Fruit fly (Drosophila melanogaster) whole organism, embryonic: ENCODE measurements around the gene Rlb1.

Experiments used
- CG10431 ChIP-seq: fragments of 200-800 bp; sonication (Bioruptor generic); optimal IDR thresholded peaks from 3 replicates; lab custom pipeline; 2018; ENCODE audit warnings: missing biosample characterization, mild to moderate bottlenecking, missing genetic modification characterization
- CG10654 ChIP-seq: fragments of 200-800 bp; sonication (Bioruptor generic); optimal IDR thresholded peaks from 2 replicates; lab custom pipeline; 2016; ENCODE audit warnings: missing biosample characterization, missing genetic modification characterization
- CG11398 ChIP-seq: fragments of 200-800 bp; sonication (Bioruptor generic); optimal IDR thresholded peaks from 2 replicates; lab custom pipeline; 2016; ENCODE audit warnings: missing biosample characterization, missing genetic modification characterization
- CG12236 ChIP-seq: fragments of 200-800 bp; sonication (Bioruptor generic); optimal IDR thresholded peaks from 2 replicates; lab custom pipeline; 2016; ENCODE audit warnings: missing biosample characterization, missing genetic modification characterization
- CG13624 ChIP-seq: fragments of 200-800 bp; sonication (Bioruptor generic); optimal IDR thresholded peaks from 2 replicates; lab custom pipeline; 2016; ENCODE audit warnings: missing biosample characterization, missing genetic modification characterization
- CG15514 ChIP-seq: fragments of 200-800 bp; sonication (Bioruptor generic); optimal IDR thresholded peaks from 3 replicates; lab custom pipeline; 2017; ENCODE audit warnings: missing biosample characterization, missing genetic modification characterization, mild to moderate bottlenecking, moderate library complexity, missing genetic modification reagents
- CG17612 ChIP-seq: fragments of 200-800 bp; sonication (Bioruptor generic); IDR thresholded peaks from 2 replicates; pipeline ENCODE4 v1.3.6; 2022; ENCODE audit warnings: missing biosample characterization, missing genetic modification characterization
- CG2712 ChIP-seq: fragments of 200-800 bp; optimal IDR thresholded peaks from 3 replicates; lab custom pipeline; 2019; ENCODE audit warnings: missing biosample characterization, mild to moderate bottlenecking, missing genetic modification characterization, moderate library complexity
- CG33213 ChIP-seq: fragments of 200-800 bp; sonication (Bioruptor generic); optimal IDR thresholded peaks from 3 replicates; lab custom pipeline; 2016; ENCODE audit warnings: missing biosample characterization, missing genetic modification characterization
- CG4360 ChIP-seq: fragments of 200-800 bp; sonication (Bioruptor generic); IDR thresholded peaks from 2 replicates; pipeline ENCODE4 v1.3.6; 2022; ENCODE audit warnings: missing biosample characterization, missing genetic modification characterization
- CG4424 ChIP-seq: fragments of 200-800 bp; sonication (Bioruptor generic); optimal IDR thresholded peaks from 3 replicates; lab custom pipeline; 2016; ENCODE audit warnings: missing biosample characterization, missing genetic modification characterization
- CG7357 ChIP-seq: fragments of 200-800 bp; sonication (Bioruptor generic); IDR thresholded peaks from 3 replicates; pipeline ENCODE4 v1.3.6; 2022; ENCODE audit warnings: missing biosample characterization, missing genetic modification characterization
- CG7372 ChIP-seq: fragments of 200-800 bp; sonication (Bioruptor generic); IDR thresholded peaks from 2 replicates; pipeline ENCODE4 v1.3.6; 2022; ENCODE audit warnings: missing biosample characterization, missing genetic modification characterization
- CG7556 ChIP-seq: fragments of 200-800 bp; sonication (Bioruptor generic); optimal IDR thresholded peaks from 2 replicates; lab custom pipeline; 2017; ENCODE audit warnings: missing biosample characterization, mild to moderate bottlenecking, missing genetic modification characterization
- CG8281 ChIP-seq: fragments of 200-800 bp; sonication (Bioruptor generic); optimal IDR thresholded peaks from 2 replicates; lab custom pipeline; 2018; ENCODE audit warnings: missing biosample characterization, mild to moderate bottlenecking, missing genetic modification characterization, moderate library complexity
- CG8478 ChIP-seq: fragments of >200 bp; optimal IDR thresholded peaks from 2 replicates; lab custom pipeline; 2018
- Dfd ChIP-seq, 2 experiments: fragments of >200 bp; optimal IDR thresholded peaks; 2 replicates each; lab custom pipeline; 2017; ENCODE audit warnings: missing biosample characterization in 2 of 2, missing genetic modification characterization in 2 of 2
- Eip74EF ChIP-seq, 2 experiments: fragments of 200-800 bp in 1 of 2; fragments of >200 bp in 1 of 2; sonication (Bioruptor generic) in 1 of 2; optimal IDR thresholded peaks; 2 replicates each; lab custom pipeline; 2017 to 2019; ENCODE audit warnings: missing biosample characterization in 2 of 2, missing genetic modification characterization in 2 of 2, mild to moderate bottlenecking in 1 of 2, moderate library complexity in 1 of 2
- Ets97D ChIP-seq: fragments of 200-800 bp; sonication (Bioruptor generic); optimal IDR thresholded peaks from 3 replicates; lab custom pipeline; 2016; ENCODE audit warnings: missing biosample characterization, missing genetic modification characterization
- Med ChIP-seq: fragments of 200-800 bp; sonication (Bioruptor generic); peaks from one replicate; lab custom pipeline; 2016; ENCODE audit warnings: missing biosample characterization, missing genetic modification characterization, mild to moderate bottlenecking, inconsistent platforms, moderate library complexity
- Myb ChIP-seq: fragments of 200-800 bp; sonication (Bioruptor generic); optimal IDR thresholded peaks from 2 replicates; lab custom pipeline; 2016; ENCODE audit warnings: missing biosample characterization, missing genetic modification characterization
- ase ChIP-seq: fragments of 200-800 bp; sonication (Bioruptor generic); IDR thresholded peaks from 3 replicates; pipeline ENCODE4 v1.3.6; 2022; ENCODE audit warnings: missing biosample characterization, missing genetic modification characterization
- az2 ChIP-seq: fragments of 200-800 bp; sonication (Bioruptor generic); optimal IDR thresholded peaks from 3 replicates; lab custom pipeline; 2016; ENCODE audit warnings: missing biosample characterization, missing genetic modification characterization
- bsh ChIP-seq, 2 experiments: fragments of 200-800 bp; sonication (Bioruptor generic); optimal IDR thresholded peaks; 2 replicates each; lab custom pipeline; 2017 to 2018; ENCODE audit warnings: mild to moderate bottlenecking in 2 of 2, missing biosample characterization in 2 of 2, missing genetic modification characterization in 2 of 2, moderate library complexity in 1 of 2
- chm ChIP-seq: fragments of 200-800 bp; sonication (Bioruptor generic); IDR thresholded peaks from 2 replicates; pipeline ENCODE4 v1.3.6; 2022; ENCODE audit warnings: missing biosample characterization, missing genetic modification characterization
- croc ChIP-seq: fragments of 200-800 bp; sonication (Bioruptor generic); conservative IDR thresholded peaks from 3 replicates; pipeline ENCODE4 v1.3.6; 2022; ENCODE audit warnings: missing biosample characterization, missing genetic modification characterization
- dysf ChIP-seq: fragments of 200-800 bp; sonication (Bioruptor generic); IDR thresholded peaks from 3 replicates; pipeline ENCODE4 v1.3.6; 2022; ENCODE audit warnings: missing biosample characterization, missing genetic modification characterization
- esg ChIP-seq: fragments of 200-800 bp; sonication (Bioruptor generic); conservative IDR thresholded peaks from 2 replicates; pipeline ENCODE4 v1.3.6; 2022; ENCODE audit warnings: missing biosample characterization, missing genetic modification characterization
- fru ChIP-seq: fragments of >200 bp; optimal IDR thresholded peaks from 2 replicates; lab custom pipeline; 2017
- gcm ChIP-seq: fragments of 200-800 bp; sonication (Bioruptor generic); optimal IDR thresholded peaks from 2 replicates; lab custom pipeline; 2019; ENCODE audit warnings: missing biosample characterization, mild to moderate bottlenecking, missing genetic modification characterization, moderate library complexity
- klu ChIP-seq: fragments of 200-800 bp; sonication (Bioruptor generic); IDR thresholded peaks from 2 replicates; pipeline ENCODE4 v1.3.6; 2022; ENCODE audit warnings: missing biosample characterization, missing genetic modification characterization
- mam ChIP-seq: fragments of 200-800 bp; sonication (Bioruptor generic); optimal IDR thresholded peaks from 3 replicates; lab custom pipeline; 2016; ENCODE audit warnings: missing biosample characterization, missing genetic modification characterization
- phol ChIP-seq: fragments of 200-800 bp; sonication (Bioruptor generic); optimal IDR thresholded peaks from 3 replicates; lab custom pipeline; 2018; ENCODE audit warnings: missing biosample characterization, mild to moderate bottlenecking, missing genetic modification characterization, moderate library complexity
- prd ChIP-seq, 3 experiments: fragments of >200 bp in 2 of 3; fragments of 200-800 bp in 1 of 3; sonication (Bioruptor generic) in 1 of 3; optimal IDR thresholded peaks in 2 of 3; IDR thresholded peaks in 1 of 3; 2 replicates in 2 of 3; 3 replicates in 1 of 3; pipeline versions ENCODE4 v1.3.6 to Lab custom; 2017 to 2022; ENCODE audit warnings: missing biosample characterization in 1 of 3, missing genetic modification characterization in 1 of 3
- ranshi ChIP-seq: fragments of 200-800 bp; sonication (Bioruptor generic); IDR thresholded peaks from 2 replicates; pipeline ENCODE4 v1.3.6; 2022; ENCODE audit warnings: missing biosample characterization, missing genetic modification characterization
- sima ChIP-seq: fragments of 200-800 bp; sonication (Bioruptor generic); optimal IDR thresholded peaks from 2 replicates; lab custom pipeline; 2016; ENCODE audit warnings: missing biosample characterization, missing genetic modification characterization
- ssp ChIP-seq: fragments of 200-800 bp; sonication (Bioruptor generic); IDR thresholded peaks from 2 replicates; pipeline ENCODE4 v1.3.6; 2022; ENCODE audit warnings: missing biosample characterization, missing genetic modification characterization
- stwl ChIP-seq: fragments of 200-800 bp; sonication (Bioruptor generic); optimal IDR thresholded peaks from 3 replicates; lab custom pipeline; 2018; ENCODE audit warnings: missing biosample characterization, mild to moderate bottlenecking, missing genetic modification characterization, moderate library complexity
- zfh1 ChIP-seq: fragments of 200-800 bp; sonication (Bioruptor generic); IDR thresholded peaks from 3 replicates; pipeline ENCODE4 v1.3.6; 2022; ENCODE audit warnings: missing biosample characterization, missing genetic modification characterization

The Rlb1 gene

dm6 chr3R:9543495-9544180 lies 30.5 kb downstream of the Rlb1 start (continued):
- peak; percentile 84 for TF ChIP-seq CG7357
- TF ChIP-seq CG33213 (GFP tag; lab: Kevin White, UChicago), result peak; percentile 40
- TF ChIP-seq Med, result peak; percentile 61
- TF ChIP-seq stwl (tag; lab: Kevin White, UChicago), result peak; percentile 54
- TF ChIP-seq Myb, result peak; percentile 65
- TF ChIP-seq ssp (GFP tag; lab: Robert Waterston, UW), result peak; percentile 80
- peak in 1 of 2 experiments; percentile 48 for TF ChIP-seq Eip74EF (GFP tag; optimal IDR thresholded peaks at IDR 0.05; lab: Kevin White, UChicago)
- TF ChIP-seq CG12236 (GFP tag; lab: Kevin White, UChicago), result no peak
- TF ChIP-seq CG15514, result peak; percentile 70
- no peak for TF ChIP-seq CG10654
- peak; percentile 67 for TF ChIP-seq Ets97D (GFP tag; lab: Kevin White, UChicago)
- peak in 1 of 2 experiments; percentile 9 for TF ChIP-seq Dfd (GFP tag; optimal IDR thresholded peaks at IDR 0.05; lab: Kevin White, UChicago)
- TF ChIP-seq, all 482 proteins: peak for 28

dm6 chr3R:9546808-9547381 lies 33.8 kb downstream of the Rlb1 start:
- TF ChIP-seq ase (GFP tag; lab: Robert Waterston, UW), result 0 out of 3 replicates have a peak, but pooled peaks have one; percentile 41
- TF ChIP-seq esg (GFP tag; lab: Robert Waterston, UW), result no peak
- no peak for TF ChIP-seq croc (GFP tag; lab: Robert Waterston, UW)
- no peak for TF ChIP-seq bsh (GFP tag; optimal IDR thresholded peaks at IDR 0.05; lab: Kevin White, UChicago)
- TF ChIP-seq CG8478, result peak; percentile 55
- TF ChIP-seq CG8281 (tag; lab: Kevin White, UChicago), result no peak
- TF ChIP-seq gcm (GFP tag; lab: Kevin White, UChicago), result peak; percentile 64
- TF ChIP-seq dysf (GFP tag; lab: Robert Waterston, UW), result no peak
- no peak for TF ChIP-seq CG11398
- peak; percentile 94 for TF ChIP-seq CG4360 (GFP tag; lab: Robert Waterston, UW)
- no peak for TF ChIP-seq prd (optimal IDR thresholded peaks at IDR 0.05; lab: Kevin White, UChicago)
- TF ChIP-seq prd (GFP tag; IDR thresholded peaks at IDR 0.05; lab: Robert Waterston, UW), result peak; percentile 39; the same call in 1 of the 3 replicates
- no peak for TF ChIP-seq phol (tag; lab: Kevin White, UChicago)
- no peak for TF ChIP-seq CG2712 (tag; lab: Kevin White, UChicago)
- 0 out of 2 replicates have a peak, but pooled peaks have one; percentile 17 for TF ChIP-seq CG7372
- peak; percentile 70 for TF ChIP-seq Med
- TF ChIP-seq Dfd (GFP tag; optimal IDR thresholded peaks at IDR 0.05; lab: Kevin White, UChicago), result peak in 1 of 2 experiments; percentile 62
- no peak for TF ChIP-seq az2 (GFP tag; lab: Kevin White, UChicago)
- TF ChIP-seq CG15514, result no peak
- TF ChIP-seq CG7556 (GFP tag; lab: Kevin White, UChicago), result no peak
- 0 out of 3 replicates have a peak, but pooled peaks have one; percentile 13 for TF ChIP-seq zfh1 (GFP tag; lab: Robert Waterston, UW)
- TF ChIP-seq sima (GFP tag; lab: Kevin White, UChicago), result no peak
- 0 out of 2 replicates have a peak, but pooled peaks have one; percentile 15 for TF ChIP-seq ranshi
- 0 out of 2 replicates have a peak, but pooled peaks have one; percentile 15 for TF ChIP-seq chm
- TF ChIP-seq fru (lab: Kevin White, UChicago), result no peak
- 0 out of 2 replicates have a peak, but pooled peaks have one; percentile 33 for TF ChIP-seq CG17612 (GFP tag; lab: Robert Waterston, UW)
- TF ChIP-seq klu (GFP tag; lab: Robert Waterston, UW), result no peak
- no peak for TF ChIP-seq CG13624 (GFP tag; lab: Kevin White, UChicago)
- TF ChIP-seq CG4424, result no peak
- TF ChIP-seq CG10431, result no peak
- TF ChIP-seq mam, result no peak
- TF ChIP-seq, all 482 proteins: peak for 12
